Fruit fly (Drosophila melanogaster) whole organism, adult: Measurements from ENCODE around the gene DNAlig3.
A peak's percentile ranks its signal among the peaks of the same experiment; 100 is the strongest.

Source experiments
- CG11617 ChIP-seq: fragments of 200-800 bp; sonication (Bioruptor generic); optimal IDR thresholded peaks from 2 replicates; lab custom pipeline; 2017; ENCODE audit warnings: mild to moderate bottlenecking, missing biosample characterization, missing genetic modification reagents, missing genetic modification characterization
- CG12768 ChIP-seq: fragments of 200-800 bp; sonication (Bioruptor generic); optimal IDR thresholded peaks from 2 replicates; lab custom pipeline; 2017; ENCODE audit warnings: missing biosample characterization, missing genetic modification characterization, mild to moderate bottlenecking, moderate library complexity, missing genetic modification reagents
- CG14711 ChIP-seq: fragments of 200-800 bp; sonication (Bioruptor generic); optimal IDR thresholded peaks from 2 replicates; lab custom pipeline; 2018; ENCODE audit warnings: missing biosample characterization, mild to moderate bottlenecking, missing genetic modification characterization, moderate library complexity
- CG1620 ChIP-seq: fragments of 200-800 bp; sonication (Bioruptor generic); optimal IDR thresholded peaks from 2 replicates; lab custom pipeline; 2016; ENCODE audit warnings: missing biosample characterization, missing genetic modification characterization
- CG33017 ChIP-seq: fragments of 200-800 bp; sonication (Bioruptor generic); optimal IDR thresholded peaks from 2 replicates; lab custom pipeline; 2018; ENCODE audit warnings: missing biosample characterization, mild to moderate bottlenecking, missing genetic modification characterization, moderate library complexity
- CG5204 ChIP-seq: fragments of 200-800 bp; sonication (Bioruptor generic); optimal IDR thresholded peaks from 2 replicates; lab custom pipeline; 2016; ENCODE audit warnings: missing biosample characterization, missing genetic modification characterization
- CG7045 ChIP-seq: fragments of 200-800 bp; sonication (Bioruptor generic); optimal IDR thresholded peaks from 2 replicates; lab custom pipeline; 2017; ENCODE audit warnings: missing biosample characterization, mild to moderate bottlenecking, missing genetic modification characterization
- CG7101 ChIP-seq: fragments of 200-800 bp; sonication (Bioruptor generic); optimal IDR thresholded peaks from 2 replicates; lab custom pipeline; 2018; ENCODE audit warnings: missing biosample characterization, mild to moderate bottlenecking, missing genetic modification characterization, moderate library complexity
- Clk ChIP-seq: fragments of 200-800 bp; sonication (Bioruptor generic); optimal IDR thresholded peaks from 2 replicates; lab custom pipeline; 2017; ENCODE audit warnings: missing biosample characterization, missing genetic modification characterization
- Crg-1 ChIP-seq: fragments of 200-800 bp; sonication (Bioruptor generic); optimal IDR thresholded peaks from 2 replicates; lab custom pipeline; 2016; ENCODE audit warnings: missing biosample characterization, missing genetic modification characterization
- Hr96 ChIP-seq: fragments of 200-800 bp; sonication (Bioruptor generic); optimal IDR thresholded peaks from 2 replicates; lab custom pipeline; 2016; ENCODE audit warnings: missing biosample characterization, missing genetic modification characterization
- Mnt ChIP-seq: fragments of 200-800 bp; sonication (Bioruptor generic); optimal IDR thresholded peaks from 2 replicates; lab custom pipeline; 2016; ENCODE audit warnings: missing biosample characterization, mild to moderate bottlenecking, missing genetic modification characterization
- bab1 ChIP-seq: fragments of 200-800 bp; sonication (Bioruptor generic); optimal IDR thresholded peaks from 3 replicates; lab custom pipeline; 2019; ENCODE audit warnings: missing biosample characterization, mild to moderate bottlenecking, missing genetic modification characterization, moderate library complexity
- cic ChIP-seq: fragments of 200-800 bp; sonication (Bioruptor generic); optimal IDR thresholded peaks from 2 replicates; lab custom pipeline; 2017; ENCODE audit warnings: missing biosample characterization, mild to moderate bottlenecking, missing genetic modification characterization, moderate library complexity
- cnc ChIP-seq, 2 experiments: fragments of >200 bp; optimal IDR thresholded peaks; 2 replicates each; lab custom pipeline; 2017
- kay ChIP-seq: fragments of 200-800 bp; sonication (Bioruptor generic); peaks from one replicate; lab custom pipeline; 2016; ENCODE audit warnings: missing biosample characterization, missing genetic modification characterization, borderline replicate concordance
- ovo ChIP-seq: fragments of 200-800 bp; sonication (Bioruptor generic); optimal IDR thresholded peaks from 2 replicates; lab custom pipeline; 2016; ENCODE audit warnings: missing biosample characterization, missing genetic modification characterization
- pad ChIP-seq: fragments of 200-800 bp; sonication (Bioruptor generic); optimal IDR thresholded peaks from 3 replicates; lab custom pipeline; 2017; ENCODE audit warnings: missing biosample characterization, missing genetic modification characterization, mild to moderate bottlenecking, moderate library complexity, missing genetic modification reagents
- tj ChIP-seq: fragments of 200-800 bp; sonication (Bioruptor generic); optimal IDR thresholded peaks from 3 replicates; lab custom pipeline; 2017; ENCODE audit warnings: missing biosample characterization, mild to moderate bottlenecking, missing genetic modification characterization, moderate library complexity
- toe ChIP-seq: fragments of 200-800 bp; sonication (Bioruptor generic); optimal IDR thresholded peaks from 2 replicates; lab custom pipeline; 2016; ENCODE audit warnings: missing biosample characterization, missing genetic modification characterization

DNAlig3 gene

dm6 chr3R:12425510-12426309 is 24.1 kb upstream of the DNAlig3 start, which contains the start of gene Pp1-87B:
Gene Pp1-87B, minus strand, starts transcription at chr3R:12425917.
- no peak for TF ChIP-seq cnc (optimal IDR thresholded peaks at IDR 0.05; lab: Kevin White, UChicago)
- TF ChIP-seq kay (GFP tag; lab: Kevin White, UChicago), result no peak
- TF ChIP-seq tj (GFP tag; lab: Kevin White, UChicago), result peak; percentile 27
- TF ChIP-seq ovo (GFP tag; lab: Kevin White, UChicago), result no peak
- TF ChIP-seq toe (GFP tag; lab: Kevin White, UChicago), result no peak
- peak; percentile 22 for TF ChIP-seq Clk (GFP tag; lab: Kevin White, UChicago)
- TF ChIP-seq Crg-1, result peak; percentile 4
- TF ChIP-seq pad (GFP tag; lab: Kevin White, UChicago), result peak; percentile 58
- TF ChIP-seq cic, result no peak
- TF ChIP-seq CG33017 (tag; lab: Kevin White, UChicago), result no peak
- TF ChIP-seq CG1620 (GFP tag; lab: Kevin White, UChicago), result peak; percentile 40
- TF ChIP-seq CG7045, result peak; percentile 51
- peak; percentile 24 for TF ChIP-seq CG7101 (tag; lab: Kevin White, UChicago)
- TF ChIP-seq Hr96 (GFP tag; lab: Kevin White, UChicago), result no peak
- no peak for TF ChIP-seq CG14711 (tag; lab: Kevin White, UChicago)
- TF ChIP-seq bab1 (GFP tag; lab: Kevin White, UChicago), result peak; percentile 4
- no peak for TF ChIP-seq CG5204 (GFP tag; lab: Kevin White, UChicago)
- TF ChIP-seq CG12768 (GFP tag; lab: Kevin White, UChicago), result no peak
- TF ChIP-seq CG11617 (GFP tag; lab: Kevin White, UChicago), result peak; percentile 33
- TF ChIP-seq Mnt (GFP tag; lab: Kevin White, UChicago), result peak; percentile 25

- TF ChIP-seq tj (GFP tag; lab: Kevin White, UChicago) (no peak), Clk (GFP tag; lab: Kevin White, UChicago) (no peak), CG14711 (tag; lab: Kevin White, UChicago) (no peak), cic (no peak), CG33017 (tag; lab: Kevin White, UChicago) (no peak), ovo (GFP tag; lab: Kevin White, UChicago) (no peak), CG5204 (GFP tag; lab: Kevin White, UChicago) (no peak), kay (GFP tag; lab: Kevin White, UChicago) (no peak), CG7101 (tag; lab: Kevin White, UChicago) (no peak), Hr96 (GFP tag; lab: Kevin White, UChicago) (no peak), CG11617 (GFP tag; lab: Kevin White, UChicago) (no peak), bab1 (GFP tag; lab: Kevin White, UChicago) (no peak), toe (GFP tag; lab: Kevin White, UChicago) (no peak), cnc (optimal IDR thresholded peaks at IDR 0.05; lab: Kevin White, UChicago) (no peak), Mnt (GFP tag; lab: Kevin White, UChicago) (no peak)
These were observed 22.4 kb upstream of the DNAlig3 start for dm6 chr3R:12423997-12424396.

dm6 chr3R:12422379-12422975 is 20.8 kb upstream of the DNAlig3 start, which contains the start of the genes Scgbeta and CG17202:
Gene Scgbeta, minus strand, starts transcription at chr3R:12422429.
Gene CG17202, plus strand, starts transcription at chr3R:12422768.
- no peak for TF ChIP-seq cnc (optimal IDR thresholded peaks at IDR 0.05; lab: Kevin White, UChicago)
- TF ChIP-seq CG12768 (GFP tag; lab: Kevin White, UChicago), result peak; percentile 35
- no peak for TF ChIP-seq ovo (GFP tag; lab: Kevin White, UChicago)
- TF ChIP-seq Mnt (GFP tag; lab: Kevin White, UChicago), result no peak
- peak; percentile 10 for TF ChIP-seq bab1 (GFP tag; lab: Kevin White, UChicago)
- no peak for TF ChIP-seq tj (GFP tag; lab: Kevin White, UChicago)
- no peak for TF ChIP-seq CG33017 (tag; lab: Kevin White, UChicago)
- peak; percentile 13 for TF ChIP-seq CG11617 (GFP tag; lab: Kevin White, UChicago)
- no peak for TF ChIP-seq kay (GFP tag; lab: Kevin White, UChicago)
- no peak for TF ChIP-seq Hr96 (GFP tag; lab: Kevin White, UChicago)
- no peak for TF ChIP-seq Crg-1
- TF ChIP-seq CG1620 (GFP tag; lab: Kevin White, UChicago), result no peak
- TF ChIP-seq CG14711 (tag; lab: Kevin White, UChicago), result no peak
- TF ChIP-seq cic, result peak; percentile 22
- TF ChIP-seq CG5204 (GFP tag; lab: Kevin White, UChicago), result no peak
- no peak for TF ChIP-seq Clk (GFP tag; lab: Kevin White, UChicago)
- TF ChIP-seq toe (GFP tag; lab: Kevin White, UChicago), result no peak
- peak; percentile 18 for TF ChIP-seq CG7101 (tag; lab: Kevin White, UChicago)
- no peak for TF ChIP-seq pad (GFP tag; lab: Kevin White, UChicago)
- TF ChIP-seq CG7045, result no peak

dm6 chr3R:12413274-12413958 is 11.8 kb upstream of the DNAlig3 start, which contains the start of the genes Dip-C and pps:
Gene Dip-C, minus strand, starts transcription at chr3R:12413759.
Gene pps, plus strand, starts transcription at chr3R:12413828.
- TF ChIP-seq CG12768 (GFP tag; lab: Kevin White, UChicago) (no peak), CG33017 (tag; lab: Kevin White, UChicago) (peak; percentile 27), CG11617 (GFP tag; lab: Kevin White, UChicago) (peak; percentile 11), bab1 (GFP tag; lab: Kevin White, UChicago) (peak; percentile 14), Mnt (GFP tag; lab: Kevin White, UChicago) (peak; percentile 10)
